Worm (Caenorhabditis elegans) whole organism, L4 larva: ENCODE measurements around the gene irld-62.

Experiments used
- F10B5.3 ChIP-seq: sonication (generic microtip); optimal IDR thresholded peaks from 2 replicates; lab custom pipeline; 2016; ENCODE audit warnings: mild to moderate bottlenecking, missing genetic modification characterization, missing compliant biosample characterization
- F37D6.2 ChIP-seq: sonication (generic microtip); optimal IDR thresholded peaks from 2 replicates; lab custom pipeline; 2016; ENCODE audit warnings: mild to moderate bottlenecking, missing genetic modification characterization, missing compliant biosample characterization
- R02D3.7 ChIP-seq: fragments of 150-350 bp; sonication (generic microtip); optimal IDR thresholded peaks from 3 replicates; lab custom pipeline; 2014; ENCODE audit warnings: missing biosample characterization, missing genetic modification characterization
- Y75B8A.6 ChIP-seq: fragments of 200-800 bp; sonication (Bioruptor generic); IDR thresholded peaks from 2 replicates; pipeline ENCODE4 v1.3.6; 2022; ENCODE audit warnings: missing genetic modification reagents, missing genetic modification characterization, missing compliant biosample characterization
- ZK546.5 ChIP-seq, 2 experiments: sonication (generic microtip); optimal IDR thresholded peaks; 2 replicates each; lab custom pipeline; 2017; ENCODE audit warnings: missing biosample characterization in 2 of 2, missing genetic modification characterization in 2 of 2
- ceh-28 ChIP-seq: fragments of 150-350 bp; optimal IDR thresholded peaks from 2 replicates; lab custom pipeline; 2014; ENCODE audit warnings: missing biosample characterization, missing genetic modification reagents, missing genetic modification characterization
- ceh-62 ChIP-seq: sonication (generic microtip); optimal IDR thresholded peaks from 2 replicates; lab custom pipeline; 2017; ENCODE audit warnings: missing biosample characterization, missing genetic modification characterization
- ceh-82 ChIP-seq: sonication (generic microtip); optimal IDR thresholded peaks from 2 replicates; lab custom pipeline; 2017; ENCODE audit warnings: missing biosample characterization, missing genetic modification characterization
- daf-12 ChIP-seq: fragments of 150-350 bp; optimal IDR thresholded peaks from 2 replicates; lab custom pipeline; 2014; ENCODE audit warnings: missing biosample characterization, missing genetic modification reagents, missing genetic modification characterization
- daf-16 ChIP-seq, 3 experiments: sonication (generic microtip); optimal IDR thresholded peaks; 2 replicates each; lab custom pipeline; 2016 to 2017; ENCODE audit warnings: missing genetic modification characterization in 3 of 3, missing genetic modification reagents in 3 of 3, mild to moderate bottlenecking in 2 of 3, missing compliant biosample characterization in 2 of 3, missing biosample characterization in 1 of 3, moderate library complexity in 1 of 3
- dmd-6 ChIP-seq: fragments of 200-800 bp; sonication (Bioruptor generic); IDR thresholded peaks from 2 replicates; pipeline ENCODE4 v1.3.6; 2022; ENCODE audit warnings: missing genetic modification reagents, missing genetic modification characterization, missing compliant biosample characterization
- dmd-9 ChIP-seq: fragments of 200-800 bp; sonication (Bioruptor generic); IDR thresholded peaks from 2 replicates; pipeline ENCODE4 v1.3.6; 2022; ENCODE audit warnings: missing genetic modification reagents, missing genetic modification characterization, missing compliant biosample characterization
- dve-1 ChIP-seq: sonication (generic microtip); optimal IDR thresholded peaks from 2 replicates; lab custom pipeline; 2017; ENCODE audit warnings: antibody characterized with exemption, mild to moderate bottlenecking, missing genetic modification characterization, missing compliant biosample characterization; ENCODE audit not compliant: insufficient read depth
- egl-43 ChIP-seq: fragments of 200-800 bp; sonication (Bioruptor generic); IDR thresholded peaks from 2 replicates; pipeline ENCODE4 v1.3.6; 2022; ENCODE audit warnings: missing genetic modification reagents, missing genetic modification characterization, missing compliant biosample characterization
- fos-1 ChIP-seq: fragments of 150-350 bp; optimal IDR thresholded peaks from 2 replicates; lab custom pipeline; 2014; ENCODE audit warnings: missing biosample characterization, missing genetic modification characterization
- hif-1 ChIP-seq, 2 experiments: sonication (generic microtip); optimal IDR thresholded peaks; 2 replicates each; lab custom pipeline; 2016 to 2017; ENCODE audit warnings: missing compliant biosample characterization in 2 of 2, missing genetic modification characterization in 2 of 2, missing genetic modification reagents in 2 of 2, missing genotype in 2 of 2, mild to moderate bottlenecking in 1 of 2
- hlh-30 ChIP-seq: sonication (generic microtip); optimal IDR thresholded peaks from 2 replicates; lab custom pipeline; 2017; ENCODE audit warnings: antibody characterized with exemption, mild to moderate bottlenecking, missing genetic modification characterization, missing compliant biosample characterization; ENCODE audit not compliant: insufficient read depth
- hmg-1.1 ChIP-seq: fragments of 200-800 bp; sonication (Bioruptor generic); IDR thresholded peaks from 2 replicates; pipeline ENCODE4 v1.3.6; 2022; ENCODE audit warnings: missing genetic modification reagents, missing genetic modification characterization, missing compliant biosample characterization
- lim-7 ChIP-seq: fragments of 200-800 bp; sonication (Bioruptor generic); IDR thresholded peaks from 2 replicates; pipeline ENCODE4 v1.3.6; 2022; ENCODE audit warnings: missing genetic modification characterization, missing compliant biosample characterization
- lin-13 ChIP-seq: fragments of 150-350 bp; optimal IDR thresholded peaks from 2 replicates; lab custom pipeline; 2014; ENCODE audit warnings: missing biosample characterization, missing genetic modification reagents, missing genetic modification characterization
- lin-39 ChIP-seq: fragments of 150-350 bp; optimal IDR thresholded peaks from 2 replicates; lab custom pipeline; 2014; ENCODE audit warnings: missing biosample characterization, missing genetic modification reagents, missing genetic modification characterization
- lsy-2 ChIP-seq, 2 experiments: fragments of 150-350 bp in 1 of 2; sonication (generic microtip) in 1 of 2; optimal IDR thresholded peaks; 2 replicates each; lab custom pipeline; 2014 to 2017; ENCODE audit warnings: missing biosample characterization in 2 of 2, missing genetic modification characterization in 2 of 2
- madf-5 ChIP-seq, 2 experiments: fragments of 200-800 bp; sonication (Bioruptor generic); IDR thresholded peaks; 2 replicates each; pipeline ENCODE4 v1.3.6; 2022; ENCODE audit warnings: missing compliant biosample characterization in 2 of 2, missing genetic modification characterization in 2 of 2
- madf-9 ChIP-seq: fragments of 200-800 bp; sonication (Bioruptor generic); conservative IDR thresholded peaks from 2 replicates; pipeline ENCODE4 v1.3.6; 2022; ENCODE audit warnings: missing genetic modification reagents, missing genetic modification characterization, missing compliant biosample characterization
- mdl-1 ChIP-seq, 2 experiments: fragments of 150-350 bp in 1 of 2; sonication (generic microtip) in 1 of 2; optimal IDR thresholded peaks; 2 replicates each; lab custom pipeline; 2014 to 2017; ENCODE audit warnings: missing biosample characterization in 2 of 2, missing genetic modification characterization in 2 of 2
- nhr-10 ChIP-seq: fragments of 150-350 bp; optimal IDR thresholded peaks from 2 replicates; lab custom pipeline; 2014; ENCODE audit warnings: missing biosample characterization, missing genetic modification characterization
- nhr-11 ChIP-seq: fragments of 150-350 bp; optimal IDR thresholded peaks from 2 replicates; lab custom pipeline; 2014; ENCODE audit warnings: missing biosample characterization, missing genetic modification characterization
- nhr-111 ChIP-seq: fragments of 200-800 bp; sonication (Bioruptor generic); optimal IDR thresholded peaks from 2 replicates; lab custom pipeline; 2018; ENCODE audit warnings: mild to moderate bottlenecking, missing genetic modification characterization, missing compliant biosample characterization
- nhr-28 ChIP-seq: fragments of 150-350 bp; optimal IDR thresholded peaks from 2 replicates; lab custom pipeline; 2014; ENCODE audit warnings: missing biosample characterization, missing genetic modification characterization
- nhr-48 ChIP-seq: sonication (generic microtip); optimal IDR thresholded peaks from 2 replicates; lab custom pipeline; 2016; ENCODE audit warnings: mild to moderate bottlenecking, missing genetic modification characterization, missing compliant biosample characterization
- nhr-6 ChIP-seq: fragments of 150-350 bp; optimal IDR thresholded peaks from 2 replicates; lab custom pipeline; 2014; ENCODE audit warnings: missing biosample characterization, missing genetic modification characterization
- pha-4 ChIP-seq, 2 experiments: fragments of 150-350 bp in 1 of 2; fragments of 200-800 bp in 1 of 2; sonication (Bioruptor generic) in 1 of 2; IDR thresholded peaks in 1 of 2; optimal IDR thresholded peaks in 1 of 2; 2 replicates each; pipeline versions ENCODE4 v1.3.6 to Lab custom; 2014 to 2022; ENCODE audit warnings: missing genetic modification characterization in 2 of 2, missing genetic modification reagents in 2 of 2, missing biosample characterization in 1 of 2, missing compliant biosample characterization in 1 of 2
- pqm-1 ChIP-seq: sonication (generic microtip); optimal IDR thresholded peaks from 2 replicates; lab custom pipeline; 2017; ENCODE audit warnings: missing biosample characterization, missing genetic modification characterization
- rbr-2 ChIP-seq: sonication (generic microtip); optimal IDR thresholded peaks from 2 replicates; lab custom pipeline; 2016; ENCODE audit warnings: missing genotype, missing genetic modification characterization, missing compliant biosample characterization
- snpc-1.2 ChIP-seq: fragments of 200-800 bp; sonication (Bioruptor generic); IDR thresholded peaks from 2 replicates; pipeline ENCODE4 v1.3.6; 2022; ENCODE audit warnings: missing genetic modification reagents, missing genetic modification characterization, missing compliant biosample characterization
- snpc-4 ChIP-seq: fragments of 150-350 bp; optimal IDR thresholded peaks from 2 replicates; lab custom pipeline; 2014; ENCODE audit warnings: missing biosample characterization, missing genetic modification characterization
- spr-3 ChIP-seq: fragments of 200-800 bp; sonication (Bioruptor generic); optimal IDR thresholded peaks from 2 replicates; lab custom pipeline; 2018; ENCODE audit warnings: mild to moderate bottlenecking, missing genetic modification characterization, missing compliant biosample characterization
- unc-39 ChIP-seq: sonication (generic microtip); optimal IDR thresholded peaks from 2 replicates; lab custom pipeline; 2017; ENCODE audit warnings: missing biosample characterization, missing genetic modification characterization
- zfp-2 ChIP-seq: sonication (generic microtip); optimal IDR thresholded peaks from 2 replicates; lab custom pipeline; 2016; ENCODE audit warnings: mild to moderate bottlenecking, missing genetic modification characterization, missing compliant biosample characterization

Gene irld-62

DNA sequence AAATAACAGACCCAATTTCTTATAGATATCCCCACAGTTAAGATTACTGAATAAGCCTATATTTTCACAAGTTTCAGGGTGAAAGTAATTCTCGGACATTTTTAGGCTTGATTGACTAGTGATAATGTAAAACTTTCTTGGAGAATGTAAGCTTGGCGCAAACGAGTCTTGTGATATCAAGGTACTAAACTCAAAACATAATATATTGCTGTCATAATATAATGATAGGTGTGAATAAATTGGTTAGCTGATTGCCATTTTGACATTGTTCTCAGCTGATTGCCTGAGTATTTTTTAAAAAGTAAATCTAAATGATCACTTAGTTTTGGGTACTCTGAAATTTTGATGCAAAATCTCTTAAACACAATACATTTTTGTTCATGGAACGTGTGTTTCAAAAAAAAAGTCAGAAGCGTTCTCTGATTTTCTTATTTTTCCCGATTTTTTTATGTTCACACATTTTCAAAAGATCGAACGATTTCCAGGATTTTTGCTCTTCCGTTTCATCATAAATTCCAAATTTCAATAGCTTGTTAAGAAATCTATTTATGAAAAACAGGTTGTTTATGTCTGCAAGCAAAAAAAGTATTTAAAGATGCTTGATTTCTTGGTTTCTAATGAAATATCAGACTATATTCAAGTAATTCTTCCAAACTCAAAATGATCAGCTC lies 29.5 kb upstream of the irld-62 start, which contains the start of the genes srw-19 and srx-51:
TSS of gene srw-19 (minus strand) at position 101 of the 671 bp plus-strand sequence.
TSS of gene srx-51 (plus strand) at position 621 of the 671 bp plus-strand sequence.
- no peak for TF ChIP-seq F10B5.3 (tag; lab: Kevin White, UChicago)

- TF ChIP-seq lsy-2 (tag; optimal IDR thresholded peaks at IDR 0.05; lab: Kevin White, UChicago): no peak
- peak; percentile 96 for TF ChIP-seq dmd-6
Observed at ce11 chrV:15285984-15286383, 24.9 kb upstream of the irld-62 start.

- TF ChIP-seq lin-13 (GFP tag; lab: Kevin White, UChicago): no peak
- no peak for TF ChIP-seq nhr-48 (tag; lab: Kevin White, UChicago)
- TF ChIP-seq madf-9 (GFP tag; lab: Robert Waterston, UW): no peak
- TF ChIP-seq nhr-111 (GFP tag; lab: Kevin White, UChicago): no peak
Observed at ce11 chrV:15287856-15288255, 23.0 kb upstream of the irld-62 start, which contains the start of gene cyp-34A1. Gene cyp-34A1 (minus strand): TSS chrV:15287956.

- TF ChIP-seq spr-3 (GFP tag; lab: Kevin White, UChicago): no peak
- no peak for TF ChIP-seq hmg-1.1
- TF ChIP-seq F37D6.2: no peak
- no peak for TF ChIP-seq madf-5 (GFP tag; IDR thresholded peaks at IDR 0.05; lab: Robert Waterston, UW)
- TF ChIP-seq hif-1 (tag; optimal IDR thresholded peaks at IDR 0.05; lab: Kevin White, UChicago): no peak
- TF ChIP-seq ZK546.5 (tag; optimal IDR thresholded peaks at IDR 0.05; lab: Kevin White, UChicago): no peak
- no peak for TF ChIP-seq snpc-4 (tag; lab: Kevin White, UChicago)
Observed at ce11 chrV:15290995-15291394, 19.9 kb upstream of the irld-62 start, which contains the start of gene cyp-34A2. Gene cyp-34A2 (minus strand): TSS chrV:15291095.

- TF ChIP-seq zfp-2 (tag; lab: Kevin White, UChicago) (no peak), snpc-1.2 (GFP tag; lab: Robert Waterston, UW) (no peak), egl-43 (no peak), rbr-2 (tag; lab: Kevin White, UChicago) (no peak), lim-7 (GFP tag; lab: Robert Waterston, UW) (no peak), pha-4 (GFP tag; IDR thresholded peaks at IDR 0.05; lab: Robert Waterston, UW) (no peak), pha-4 (tag; optimal IDR thresholded peaks at IDR 0.05; lab: Kevin White, UChicago) (no peak)
Observed at ce11 chrV:15293865-15294264, 17.0 kb upstream of the irld-62 start, which contains the start of gene str-96. Gene str-96 (minus strand): TSS chrV:15293965.

DNA sequence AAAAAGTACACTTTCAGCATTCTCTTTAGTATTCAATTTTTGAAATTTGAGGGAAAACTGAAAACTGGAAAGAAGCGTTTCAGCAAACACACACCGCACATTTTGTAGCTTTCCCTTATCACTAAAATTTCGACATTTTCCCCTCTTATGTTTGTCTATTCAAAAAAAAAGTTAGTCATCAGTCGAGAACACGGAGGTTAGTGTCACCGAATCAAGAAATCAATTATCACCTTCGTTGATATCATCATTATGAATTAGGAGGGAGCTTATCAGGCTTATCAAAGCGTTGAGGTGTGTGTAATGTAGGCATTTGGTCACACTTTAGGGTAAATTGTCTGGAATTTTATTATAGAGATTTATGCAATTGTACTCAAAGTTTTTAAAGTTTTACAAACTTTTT lies 12.3 kb upstream of the irld-62 start, which contains the start of gene cpr-3:
TSS of gene cpr-3 (minus strand) at position 104 of the 400 bp plus-strand sequence.
- no peak for TF ChIP-seq dmd-9 (GFP tag; lab: Robert Waterston, UW)
- TF ChIP-seq pqm-1: peak; percentile 99
- TF ChIP-seq unc-39 (tag; lab: Kevin White, UChicago): no peak
- TF ChIP-seq nhr-28 (tag; lab: Kevin White, UChicago): peak; percentile 98
- no peak for TF ChIP-seq ZK546.5 (tag; optimal IDR thresholded peaks at IDR 0.05; lab: Kevin White, UChicago)
- peak in 1 of 2 experiments; percentile 30 for TF ChIP-seq mdl-1 (tag; optimal IDR thresholded peaks at IDR 0.05; lab: Kevin White, UChicago)
- peak; percentile 99 for TF ChIP-seq nhr-6 (tag; lab: Kevin White, UChicago)
- TF ChIP-seq snpc-1.2 (GFP tag; lab: Robert Waterston, UW): no peak
- TF ChIP-seq R02D3.7 (tag; lab: Kevin White, UChicago): no peak
- TF ChIP-seq nhr-48 (tag; lab: Kevin White, UChicago): peak; percentile 27
- TF ChIP-seq ceh-82 (tag; lab: Kevin White, UChicago): no peak
- TF ChIP-seq daf-12 (tag; lab: Kevin White, UChicago): no peak
- TF ChIP-seq dve-1 (tag; lab: Kevin White, UChicago): peak; percentile 73
- no peak for TF ChIP-seq ceh-28 (tag; lab: Kevin White, UChicago)
- no peak for TF ChIP-seq lsy-2 (tag; optimal IDR thresholded peaks at IDR 0.05; lab: Kevin White, UChicago)
- TF ChIP-seq dmd-6: peak; percentile 95
- TF ChIP-seq lin-39 (tag; lab: Kevin White, UChicago): no peak
- TF ChIP-seq Y75B8A.6: no peak
- no peak for TF ChIP-seq ceh-62 (tag; lab: Kevin White, UChicago)
- TF ChIP-seq hlh-30 (tag; lab: Kevin White, UChicago): peak; percentile 49
- no peak for TF ChIP-seq nhr-10 (tag; lab: Kevin White, UChicago)
- TF ChIP-seq daf-16 (GFP tag; optimal IDR thresholded peaks at IDR 0.05; lab: Kevin White, UChicago): no peak
- TF ChIP-seq daf-16 (tag; optimal IDR thresholded peaks at IDR 0.05; lab: Kevin White, UChicago): peak; percentile 85
- TF ChIP-seq nhr-11 (tag; lab: Kevin White, UChicago): no peak
- no peak for TF ChIP-seq fos-1 (tag; lab: Kevin White, UChicago)
